Worm (Caenorhabditis elegans) whole organism, midembryonic: ENCODE measurements around the gene T28D9.4.

Experiments
- T22C8.4 ChIP-seq: fragments of 200-800 bp; sonication (Bioruptor generic); IDR thresholded peaks from 2 replicates; pipeline ENCODE4 v1.3.6; 2022; ENCODE audit warnings: missing genetic modification characterization, missing compliant biosample characterization
- cog-1 ChIP-seq: sonication (generic microtip); optimal IDR thresholded peaks from 2 replicates; lab custom pipeline; 2016; ENCODE audit warnings: missing genetic modification characterization, missing compliant biosample characterization
- flt-1 ChIP-seq: fragments of 200-800 bp; sonication (Bioruptor generic); IDR thresholded peaks from 2 replicates; pipeline ENCODE4 v1.3.6; 2022; ENCODE audit warnings: missing genetic modification characterization, missing compliant biosample characterization
- klf-2 ChIP-seq: fragments of 200-800 bp; sonication (Bioruptor generic); conservative IDR thresholded peaks from 2 replicates; pipeline ENCODE4 v1.3.6; 2022; ENCODE audit warnings: missing genetic modification reagents, missing genetic modification characterization, missing compliant biosample characterization
- med-1 ChIP-seq: sonication (generic microtip); optimal IDR thresholded peaks from 2 replicates; lab custom pipeline; 2017; ENCODE audit warnings: missing genetic modification characterization, mild to moderate bottlenecking, missing compliant biosample characterization, antibody characterized with exemption, missing genetic modification reagents; ENCODE audit not compliant: insufficient read depth
- ref-1 ChIP-seq: fragments of 200-800 bp; sonication (Bioruptor generic); conservative IDR thresholded peaks from 2 replicates; pipeline ENCODE4 v1.3.6; 2022; ENCODE audit warnings: missing genetic modification reagents, missing genetic modification characterization, missing compliant biosample characterization
- tab-1 ChIP-seq: fragments of 200-800 bp; sonication (Bioruptor generic); IDR thresholded peaks from 2 replicates; pipeline ENCODE4 v1.3.6; 2022; ENCODE audit warnings: missing genetic modification characterization, missing compliant biosample characterization
- ztf-23 ChIP-seq: fragments of 200-800 bp; sonication (Bioruptor generic); IDR thresholded peaks from 2 replicates; pipeline ENCODE4 v1.3.6; 2022; ENCODE audit warnings: missing genetic modification reagents, missing genetic modification characterization, missing compliant biosample characterization
- ztf-29 ChIP-seq: fragments of 200-800 bp; sonication (Bioruptor generic); IDR thresholded peaks from 2 replicates; pipeline ENCODE4 v1.3.6; 2022; ENCODE audit warnings: missing genetic modification reagents, missing genetic modification characterization, missing compliant biosample characterization

The T28D9.4 gene

ce11 chrII:6493709-6494326, 17.1 kb downstream of the T28D9.4 start:
- TF ChIP-seq ref-1 = no peak
- no peak for TF ChIP-seq flt-1 (GFP tag; lab: Robert Waterston, UW)
- no peak for TF ChIP-seq med-1 (GFP tag; lab: Kevin White, UChicago)
- no peak for TF ChIP-seq T22C8.4 (GFP tag; lab: Robert Waterston, UW)
- TF ChIP-seq tab-1 (GFP tag; lab: Robert Waterston, UW) = no peak
- no peak for TF ChIP-seq ztf-29 (GFP tag; lab: Robert Waterston, UW)
- TF ChIP-seq ztf-23 (GFP tag; lab: Robert Waterston, UW) = no peak
- no peak for TF ChIP-seq cog-1 (tag; lab: Kevin White, UChicago)
- TF ChIP-seq klf-2 (GFP tag; lab: Robert Waterston, UW) = no peak

- no peak for TF ChIP-seq tab-1 (GFP tag; lab: Robert Waterston, UW)
Observed at ce11 chrII:6496496-6496895, 19.7 kb downstream of the T28D9.4 start.

ce11 chrII:6497137-6497536, 20.4 kb downstream of the T28D9.4 start:
- TF ChIP-seq klf-2 (GFP tag; lab: Robert Waterston, UW) = no peak
- TF ChIP-seq ztf-23 (GFP tag; lab: Robert Waterston, UW) = no peak
- TF ChIP-seq med-1 (GFP tag; lab: Kevin White, UChicago) = no peak
- no peak for TF ChIP-seq cog-1 (tag; lab: Kevin White, UChicago)
- TF ChIP-seq T22C8.4 (GFP tag; lab: Robert Waterston, UW) = no peak
- TF ChIP-seq flt-1 (GFP tag; lab: Robert Waterston, UW) = no peak

ce11 chrII:6498609-6499008, 21.9 kb downstream of the T28D9.4 start:
- TF ChIP-seq med-1 (GFP tag; lab: Kevin White, UChicago) = no peak
- no peak for TF ChIP-seq tab-1 (GFP tag; lab: Robert Waterston, UW)
- no peak for TF ChIP-seq flt-1 (GFP tag; lab: Robert Waterston, UW)
- no peak for TF ChIP-seq ztf-23 (GFP tag; lab: Robert Waterston, UW)
- TF ChIP-seq T22C8.4 (GFP tag; lab: Robert Waterston, UW) = no peak
- no peak for TF ChIP-seq cog-1 (tag; lab: Kevin White, UChicago)
- no peak for TF ChIP-seq ztf-29 (GFP tag; lab: Robert Waterston, UW)
- TF ChIP-seq klf-2 (GFP tag; lab: Robert Waterston, UW) = no peak
- TF ChIP-seq ref-1 = no peak

ce11 chrII:6499067-6499466, 22.3 kb downstream of the T28D9.4 start, which contains the start of gene twk-49:
Gene twk-49 (minus strand): TSS chrII:6499167.
- no peak for TF ChIP-seq ztf-29 (GFP tag; lab: Robert Waterston, UW)
- TF ChIP-seq cog-1 (tag; lab: Kevin White, UChicago) = no peak

DNA sequence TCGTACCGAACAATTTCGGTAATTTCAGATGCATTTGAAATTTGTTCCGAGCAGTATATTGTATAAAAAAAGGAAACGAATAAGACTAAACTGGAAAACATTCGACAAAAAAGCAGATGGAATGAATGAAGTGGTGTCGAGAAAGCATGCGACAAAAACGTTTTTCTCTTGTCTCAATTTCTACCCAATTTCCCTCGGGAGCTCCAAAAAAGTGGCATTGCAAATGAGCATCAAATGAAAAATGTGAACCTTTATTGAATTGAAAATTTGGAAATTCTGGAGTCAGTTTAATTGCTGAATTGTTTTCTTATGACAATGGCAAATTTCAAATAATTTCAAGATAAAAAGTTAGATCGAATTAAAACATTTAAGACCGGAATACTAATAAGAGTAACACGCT, 23.4 kb downstream of the T28D9.4 start, which contains the start of gene R05G9.5:
TSS of gene R05G9.5 (minus strand) at position 101 of the 400 bp plus-strand sequence.
- TF ChIP-seq klf-2 (GFP tag; lab: Robert Waterston, UW) (no peak), med-1 (GFP tag; lab: Kevin White, UChicago) (no peak), cog-1 (tag; lab: Kevin White, UChicago) (no peak), ref-1 (no peak), flt-1 (GFP tag; lab: Robert Waterston, UW) (no peak), ztf-29 (GFP tag; lab: Robert Waterston, UW) (no peak), T22C8.4 (GFP tag; lab: Robert Waterston, UW) (no peak), ztf-23 (GFP tag; lab: Robert Waterston, UW) (no peak), tab-1 (GFP tag; lab: Robert Waterston, UW) (no peak)

ce11 chrII:6501420-6501819, 24.7 kb downstream of the T28D9.4 start, which contains the start of gene R05G9.3:
Gene R05G9.3 (minus strand): TSS chrII:6501520.
- TF ChIP-seq ztf-29 (GFP tag; lab: Robert Waterston, UW) = no peak
- TF ChIP-seq klf-2 (GFP tag; lab: Robert Waterston, UW) = no peak

- no peak for TF ChIP-seq T22C8.4 (GFP tag; lab: Robert Waterston, UW)
- no peak for TF ChIP-seq ztf-29 (GFP tag; lab: Robert Waterston, UW)
- TF ChIP-seq flt-1 (GFP tag; lab: Robert Waterston, UW) = no peak
- no peak for TF ChIP-seq cog-1 (tag; lab: Kevin White, UChicago)
- no peak for TF ChIP-seq ztf-23 (GFP tag; lab: Robert Waterston, UW)
Observed at ce11 chrII:6502826-6503225, 26.1 kb downstream of the T28D9.4 start, which contains the start of gene R05G9.1. Gene R05G9.1 (plus strand): TSS chrII:6503168.

- TF ChIP-seq T22C8.4 (GFP tag; lab: Robert Waterston, UW) (no peak), cog-1 (tag; lab: Kevin White, UChicago) (no peak), ztf-23 (GFP tag; lab: Robert Waterston, UW) (no peak)
Observed at ce11 chrII:6513357-6513756, 36.6 kb downstream of the T28D9.4 start.

DNA sequence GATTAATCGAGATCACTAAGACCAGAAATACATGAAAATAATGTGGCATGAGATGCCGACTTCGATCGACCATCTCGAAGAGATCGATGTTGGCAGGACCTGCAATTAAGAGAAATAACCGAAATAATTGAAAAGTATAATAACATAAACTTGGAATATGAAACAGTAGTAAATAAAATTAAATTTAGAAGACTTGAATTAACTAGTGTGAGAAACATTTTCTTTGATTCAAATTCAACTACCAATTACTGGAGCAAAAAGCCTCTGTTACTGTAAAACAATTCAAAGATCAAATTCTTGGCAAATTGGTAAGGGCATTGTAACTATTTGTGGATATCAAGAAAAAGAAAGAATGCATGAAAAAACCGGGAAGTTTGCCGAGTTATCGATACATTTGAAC, 37.2 kb downstream of the T28D9.4 start, which contains the start of gene R05G9R.1:
TSS of gene R05G9R.1 (minus strand) at position 101 of the 400 bp plus-strand sequence.
- no peak for TF ChIP-seq tab-1 (GFP tag; lab: Robert Waterston, UW)
- no peak for TF ChIP-seq ref-1
- TF ChIP-seq ztf-29 (GFP tag; lab: Robert Waterston, UW) = no peak
- TF ChIP-seq ztf-23 (GFP tag; lab: Robert Waterston, UW) = no peak
- no peak for TF ChIP-seq flt-1 (GFP tag; lab: Robert Waterston, UW)
- TF ChIP-seq cog-1 (tag; lab: Kevin White, UChicago) = no peak
